Worm (Caenorhabditis elegans) whole organism, mixed stage, embryonic: Measurements from ENCODE around the gene F23A7.3.
A peak's percentile ranks its signal among the peaks of the same experiment; 100 is the strongest.
"Not testable (repeated sequence)": the region's sequence is repeated elsewhere in the genome, so short reads cannot be mapped to it uniquely, and the experiment has no call there.

ENCODE experiments used
- M03D4.4 ChIP-seq: sonication (generic microtip); optimal IDR thresholded peaks from 2 replicates; lab custom pipeline; 2017; ENCODE audit warnings: mild to moderate bottlenecking, missing genetic modification characterization, missing compliant biosample characterization
- bed-3 ChIP-seq: fragments of 200-800 bp; sonication (Bioruptor generic); optimal IDR thresholded peaks from 3 replicates; lab custom pipeline; 2018; ENCODE audit warnings: mild to moderate bottlenecking, missing genetic modification characterization, moderate library complexity, missing compliant biosample characterization
- blmp-1 ChIP-seq: fragments of 150-350 bp; optimal IDR thresholded peaks from 2 replicates; lab custom pipeline; 2014; ENCODE audit warnings: missing biosample characterization, missing genetic modification characterization
- ceh-39 ChIP-seq: fragments of 150-350 bp; optimal IDR thresholded peaks from 2 replicates; lab custom pipeline; 2014; ENCODE audit warnings: missing biosample characterization, missing genetic modification characterization
- ceh-43 ChIP-seq: fragments of 200-800 bp; sonication (Bioruptor generic); optimal IDR thresholded peaks from 2 replicates; lab custom pipeline; 2018; ENCODE audit warnings: mild to moderate bottlenecking, missing genetic modification characterization, moderate library complexity, missing compliant biosample characterization
- ceh-83 ChIP-seq: fragments of 200-800 bp; sonication (Bioruptor generic); optimal IDR thresholded peaks from 2 replicates; lab custom pipeline; 2018; ENCODE audit warnings: mild to moderate bottlenecking, missing genetic modification characterization, missing compliant biosample characterization
- ces-1 ChIP-seq: fragments of 150-350 bp; optimal IDR thresholded peaks from 2 replicates; lab custom pipeline; 2014; ENCODE audit warnings: missing biosample characterization, missing genetic modification reagents, missing genetic modification characterization
- cnd-1 ChIP-seq: fragments of 200-800 bp; sonication (Bioruptor generic); optimal IDR thresholded peaks from 2 replicates; lab custom pipeline; 2018; ENCODE audit warnings: mild to moderate bottlenecking, missing genetic modification characterization, missing compliant biosample characterization
- drap-1 ChIP-seq: fragments of 200-800 bp; sonication (Bioruptor generic); optimal IDR thresholded peaks from 3 replicates; lab custom pipeline; 2018; ENCODE audit warnings: mild to moderate bottlenecking, missing genetic modification characterization, missing compliant biosample characterization
- elt-1 ChIP-seq: sonication (generic microtip); optimal IDR thresholded peaks from 2 replicates; lab custom pipeline; 2017; ENCODE audit warnings: missing genetic modification characterization, mild to moderate bottlenecking, missing compliant biosample characterization, antibody characterized with exemption, moderate library complexity, borderline replicate concordance; ENCODE audit not compliant: insufficient read depth
- elt-3 ChIP-seq: fragments of 150-350 bp; optimal IDR thresholded peaks from 2 replicates; lab custom pipeline; 2014; ENCODE audit warnings: missing biosample characterization, missing genetic modification characterization
- flh-1 ChIP-seq: fragments of 200-800 bp; sonication (Bioruptor generic); optimal IDR thresholded peaks from 2 replicates; lab custom pipeline; 2018; ENCODE audit warnings: mild to moderate bottlenecking, missing genetic modification characterization, moderate library complexity, missing compliant biosample characterization
- ham-2 ChIP-seq: fragments of 200-800 bp; sonication (Bioruptor generic); optimal IDR thresholded peaks from 2 replicates; lab custom pipeline; 2018; ENCODE audit warnings: mild to moderate bottlenecking, missing genetic modification characterization, missing compliant biosample characterization
- hlh-1 ChIP-seq: fragments of 150-350 bp; optimal IDR thresholded peaks from 2 replicates; lab custom pipeline; 2014; ENCODE audit warnings: missing biosample characterization, missing genetic modification reagents, missing genetic modification characterization
- lsy-2 ChIP-seq: fragments of 150-350 bp; optimal IDR thresholded peaks from 2 replicates; lab custom pipeline; 2014; ENCODE audit warnings: missing biosample characterization, missing genetic modification characterization
- mab-5 ChIP-seq: fragments of 150-350 bp; optimal IDR thresholded peaks from 2 replicates; lab custom pipeline; 2014; ENCODE audit warnings: missing biosample characterization, missing genetic modification characterization
- mep-1 ChIP-seq: fragments of 150-350 bp; optimal IDR thresholded peaks from 2 replicates; lab custom pipeline; 2017; ENCODE audit warnings: missing biosample characterization, missing genetic modification reagents, missing genetic modification characterization, inconsistent platforms
- mls-2 ChIP-seq: sonication (generic microtip); optimal IDR thresholded peaks from 2 replicates; lab custom pipeline; 2016; ENCODE audit warnings: mild to moderate bottlenecking, missing genetic modification characterization, moderate library complexity, missing compliant biosample characterization
- nhr-12 ChIP-seq: fragments of 150-350 bp; optimal IDR thresholded peaks from 2 replicates; lab custom pipeline; 2014; ENCODE audit warnings: missing biosample characterization, missing genetic modification characterization
- nhr-2 ChIP-seq: fragments of 150-350 bp; optimal IDR thresholded peaks from 2 replicates; lab custom pipeline; 2014; ENCODE audit warnings: missing biosample characterization, missing genetic modification characterization
- nhr-76 ChIP-seq: sonication (generic microtip); optimal IDR thresholded peaks from 2 replicates; lab custom pipeline; 2017; ENCODE audit warnings: missing biosample characterization, missing genetic modification characterization
- pha-4 ChIP-seq: fragments of 150-350 bp; optimal IDR thresholded peaks from 2 replicates; lab custom pipeline; 2018; ENCODE audit warnings: missing biosample characterization, missing genetic modification reagents, missing genetic modification characterization
- sem-2 ChIP-seq: fragments of 200-800 bp; sonication (Bioruptor generic); optimal IDR thresholded peaks from 2 replicates; lab custom pipeline; 2018; ENCODE audit warnings: mild to moderate bottlenecking, missing genetic modification characterization, missing compliant biosample characterization
- snpc-4 ChIP-seq: fragments of 150-350 bp; optimal IDR thresholded peaks from 2 replicates; lab custom pipeline; 2014; ENCODE audit warnings: missing biosample characterization, missing genetic modification characterization
- sptf-1 ChIP-seq: sonication (generic microtip); optimal IDR thresholded peaks from 2 replicates; lab custom pipeline; 2017; ENCODE audit warnings: mild to moderate bottlenecking, missing genetic modification characterization, moderate library complexity, missing compliant biosample characterization
- tbx-8 ChIP-seq: fragments of 200-800 bp; sonication (Bioruptor generic); optimal IDR thresholded peaks from 2 replicates; lab custom pipeline; 2018; ENCODE audit warnings: mild to moderate bottlenecking, missing genetic modification characterization, moderate library complexity, missing compliant biosample characterization
- unc-120 ChIP-seq: sonication (generic microtip); optimal IDR thresholded peaks from 2 replicates; lab custom pipeline; 2017; ENCODE audit warnings: missing genetic modification characterization, missing compliant biosample characterization; ENCODE audit not compliant: poor library complexity, severe bottlenecking
- unc-39 ChIP-seq: fragments of 150-350 bp; optimal IDR thresholded peaks from 2 replicates; lab custom pipeline; 2014; ENCODE audit warnings: missing biosample characterization, missing genetic modification characterization
- zip-8 ChIP-seq: fragments of 150-350 bp; optimal IDR thresholded peaks from 2 replicates; lab custom pipeline; 2014; ENCODE audit warnings: missing biosample characterization, missing genetic modification characterization
- ztf-11 ChIP-seq: fragments of 150-350 bp; optimal IDR thresholded peaks from 2 replicates; lab custom pipeline; 2014; ENCODE audit warnings: missing biosample characterization, missing genetic modification characterization

F23A7.3 gene

DNA sequence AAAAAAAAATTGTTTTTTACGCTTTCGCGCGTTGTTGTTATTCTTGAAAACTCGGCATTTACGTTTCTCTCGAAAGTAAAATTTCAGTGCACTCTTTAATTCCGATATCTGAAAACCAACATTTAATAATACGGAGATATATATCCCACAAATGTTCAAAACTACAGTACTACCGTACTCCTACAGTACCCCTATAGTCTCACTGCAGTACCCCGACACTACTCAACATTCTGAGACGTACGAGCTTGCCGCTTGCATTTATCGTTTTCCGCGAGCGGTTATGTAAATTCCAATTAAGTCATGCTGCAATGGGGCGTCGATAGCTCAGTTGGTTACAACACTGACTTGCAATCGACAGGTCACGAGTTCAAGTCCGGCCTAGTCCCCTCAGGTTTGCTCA lies 6.7 kb upstream of the F23A7.3 start, which contains the start of gene F23A7.8:
Gene F23A7.8 (plus strand): TSS at position 301 of the 400 bp plus-strand sequence.
- TF ChIP-seq elt-3 (tag; lab: Kevin White, UChicago); zip-8; ceh-39: not testable (repeated sequence)

DNA sequence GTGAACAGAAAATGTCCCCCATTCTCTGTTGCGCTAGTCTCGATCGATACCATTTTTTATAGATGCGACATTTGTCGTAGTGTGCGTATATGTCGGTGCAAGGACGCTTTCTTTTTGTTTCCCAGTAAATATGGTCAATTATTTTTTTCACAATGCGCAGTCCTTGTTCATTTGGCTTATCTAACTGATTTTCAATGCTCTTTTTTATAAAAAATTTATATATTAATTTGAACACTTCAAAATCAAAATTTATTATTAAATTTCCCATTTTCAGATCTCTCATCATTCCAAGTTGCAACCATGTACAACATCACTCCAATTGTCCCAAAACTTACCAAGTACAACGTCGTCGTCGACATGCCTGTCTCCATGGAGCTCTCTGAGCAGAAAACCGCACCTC lies 2.7 kb upstream of the F23A7.3 start, which contains the start of gene F23A7.1:
Gene F23A7.1 (plus strand): TSS at position 301 of the 400 bp plus-strand sequence.
- no peak for TF ChIP-seq ztf-11
- no peak for TF ChIP-seq ham-2 (GFP tag; lab: Kevin White, UChicago)
- TF ChIP-seq flh-1 (GFP tag; lab: Kevin White, UChicago), result no peak

DNA sequence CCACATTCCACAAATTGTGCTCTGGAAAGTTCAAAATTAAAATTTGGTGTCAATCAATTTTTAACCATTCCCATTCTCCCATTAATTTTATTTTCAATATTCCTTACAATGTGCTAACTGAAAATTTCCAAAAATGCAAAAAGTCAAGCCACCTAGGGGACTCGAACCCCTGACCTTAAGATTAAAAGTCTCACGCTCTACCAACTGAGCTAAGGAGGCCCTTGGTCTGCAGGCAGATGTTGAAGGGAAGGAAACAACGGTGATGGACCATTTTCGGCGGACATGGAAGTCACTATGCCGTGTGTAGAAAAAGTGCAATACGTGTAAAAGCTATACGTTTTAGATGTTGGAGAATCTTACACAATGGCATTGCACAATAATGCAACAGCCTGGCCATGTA lies 2.1 kb upstream of the F23A7.3 start:
- TF ChIP-seq zip-8 (no peak), sem-2 (GFP tag; lab: Kevin White, UChicago) (no peak), cnd-1 (no peak), ztf-11 (no peak), mep-1 (tag; lab: Kevin White, UChicago) (no peak)
- TF ChIP-seq, all 35 proteins: peak for 0

DNA sequence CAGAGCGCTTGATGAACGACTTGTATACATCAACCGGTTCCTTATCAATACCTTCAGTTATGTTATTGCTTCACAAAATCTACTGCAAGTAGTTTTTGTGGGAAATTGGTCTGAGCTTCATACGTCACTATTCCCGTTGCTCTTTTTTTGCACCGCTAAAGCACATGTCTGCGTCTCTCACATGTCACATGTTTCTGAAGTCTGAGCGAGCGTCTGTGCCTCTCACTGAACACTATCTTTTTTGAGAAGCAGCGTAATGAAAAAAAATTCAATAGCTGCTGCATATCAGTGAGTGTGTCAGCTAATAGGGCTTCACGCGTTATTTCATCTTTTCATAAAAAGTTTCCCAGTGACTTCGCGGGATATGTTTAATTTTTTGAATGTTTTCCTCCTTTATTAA lies 1.5 kb upstream of the F23A7.3 start:
- TF ChIP-seq ham-2 (GFP tag; lab: Kevin White, UChicago) (no peak), mab-5 (no peak), drap-1 (GFP tag; lab: Kevin White, UChicago) (no peak), snpc-4 (tag; lab: Kevin White, UChicago) (no peak), sem-2 (GFP tag; lab: Kevin White, UChicago) (no peak), unc-120 (tag; lab: Kevin White, UChicago) (no peak), sptf-1 (no peak), tbx-8 (GFP tag; lab: Kevin White, UChicago) (no peak), mep-1 (tag; lab: Kevin White, UChicago) (no peak), cnd-1 (no peak), M03D4.4 (no peak), nhr-12 (no peak), ceh-43 (no peak), blmp-1 (no peak), nhr-76 (tag; lab: Kevin White, UChicago) (no peak), pha-4 (tag; lab: Kevin White, UChicago) (no peak), elt-1 (tag; lab: Kevin White, UChicago) (no peak), zip-8 (no peak)

DNA sequence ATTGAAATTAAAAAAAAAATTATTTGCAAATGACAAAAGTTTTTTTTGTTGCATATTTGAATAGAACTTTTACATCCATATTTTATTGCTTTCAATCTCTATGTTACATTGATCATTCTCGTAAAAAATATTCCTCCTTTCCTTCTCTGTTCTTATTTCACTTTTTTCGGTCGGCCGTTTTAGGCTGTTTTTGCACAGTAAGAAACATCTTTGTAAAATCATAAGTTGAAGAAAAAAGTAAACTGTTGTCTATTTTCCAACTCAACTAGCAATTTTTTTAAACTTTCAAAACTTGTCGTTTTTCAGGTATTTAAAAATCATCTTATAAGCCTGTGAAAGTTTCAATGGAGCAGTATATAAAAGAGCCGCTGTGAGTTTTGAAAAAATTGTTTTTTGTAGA lies 8.8 kb downstream of the F23A7.3 start, which contains the start of gene F23A7.5:
Gene F23A7.5 (plus strand): TSS at position 301 of the 400 bp plus-strand sequence.
- TF ChIP-seq mep-1 (tag; lab: Kevin White, UChicago) (no peak), pha-4 (tag; lab: Kevin White, UChicago) (no peak), tbx-8 (GFP tag; lab: Kevin White, UChicago) (no peak), mls-2 (tag; lab: Kevin White, UChicago) (no peak), sem-2 (GFP tag; lab: Kevin White, UChicago) (no peak), ceh-83 (no peak), unc-120 (tag; lab: Kevin White, UChicago) (no peak), zip-8 (no peak), flh-1 (GFP tag; lab: Kevin White, UChicago) (no peak), bed-3 (no peak), hlh-1 (no peak), unc-39 (tag; lab: Kevin White, UChicago) (no peak), ces-1 (GFP tag; lab: Kevin White, UChicago) (no peak), ztf-11 (no peak), ceh-39 (no peak), ham-2 (GFP tag; lab: Kevin White, UChicago) (no peak), nhr-2 (tag; lab: Kevin White, UChicago) (no peak), lsy-2 (tag; lab: Kevin White, UChicago) (no peak), drap-1 (GFP tag; lab: Kevin White, UChicago) (no peak), M03D4.4 (no peak)

DNA sequence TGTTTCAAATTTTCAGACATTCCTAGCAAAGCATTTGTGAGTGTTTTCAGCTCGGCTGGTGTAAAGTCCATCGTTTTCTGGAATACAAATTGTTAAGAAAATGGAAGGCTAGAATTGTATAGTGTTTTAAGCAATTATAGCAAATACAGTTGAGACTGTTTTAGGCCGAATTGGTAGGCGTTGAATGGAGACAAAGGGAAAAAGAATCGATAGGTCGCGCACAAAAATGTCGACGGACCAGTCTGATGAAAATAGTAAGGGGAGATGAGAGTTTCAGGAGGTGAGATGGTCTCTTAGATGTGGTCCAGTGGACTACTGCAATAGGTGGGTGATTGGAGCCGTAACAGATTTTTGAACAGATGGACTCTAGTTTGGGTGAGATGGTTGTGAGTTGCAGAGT lies 20.8 kb downstream of the F23A7.3 start:
- TF ChIP-seq ceh-39 (peak; percentile 92), blmp-1 (no peak)
